Fruit fly (Drosophila melanogaster): ENCODE data around the gene kis.

The kis gene

DNA sequence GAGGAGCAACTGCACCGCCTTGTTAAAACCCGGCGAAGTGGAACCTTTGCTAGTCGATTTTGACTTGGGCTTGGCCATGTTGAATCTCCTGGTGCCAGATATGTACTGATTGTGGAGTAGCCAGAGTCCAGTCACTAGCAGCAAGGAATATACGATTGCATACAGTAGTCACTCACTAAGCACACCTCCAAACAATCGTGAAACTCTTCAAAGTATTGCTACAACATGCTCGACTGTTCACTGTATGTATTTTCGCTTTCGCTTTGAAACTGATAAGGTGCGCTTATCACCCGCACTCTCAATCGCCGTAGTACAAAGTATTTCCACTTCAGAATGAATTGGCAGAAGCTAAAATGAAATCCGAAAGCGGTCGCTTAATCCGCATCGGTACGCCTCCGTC is 35.8 kb upstream of the kis start:
- TF ChIP-seq tj (GFP tag; optimal IDR thresholded peaks at IDR 0.05): peak; percentile 47
- TF ChIP-seq pad (GFP tag; optimal IDR thresholded peaks at IDR 0.05): peak; percentile 64
- no peak for TF ChIP-seq cnc (optimal IDR thresholded peaks at IDR 0.05)
- TF ChIP-seq Crg-1 (GFP tag; optimal IDR thresholded peaks at IDR 0.05): peak; percentile 51
- TF ChIP-seq CG5204 (GFP tag; optimal IDR thresholded peaks at IDR 0.05): no peak
- peak; percentile 98 for TF ChIP-seq cic (GFP tag; optimal IDR thresholded peaks at IDR 0.05)
- TF ChIP-seq kay (GFP tag; ENCODE audit: borderline replicate concordance): no peak
- peak; percentile 90 for TF ChIP-seq CG12768 (GFP tag; optimal IDR thresholded peaks at IDR 0.05)
- peak; percentile 76 for TF ChIP-seq CG7045 (GFP tag; optimal IDR thresholded peaks at IDR 0.05)
- TF ChIP-seq CG11617 (GFP tag; optimal IDR thresholded peaks at IDR 0.05): peak; percentile 76
- TF ChIP-seq CG1620 (GFP tag; optimal IDR thresholded peaks at IDR 0.05): peak; percentile 52
- peak; percentile 60 for TF ChIP-seq CG14711 (tag; optimal IDR thresholded peaks at IDR 0.05)
- TF ChIP-seq CG7101 (tag; optimal IDR thresholded peaks at IDR 0.05): peak; percentile 85
- peak; percentile 83 for TF ChIP-seq Mnt (GFP tag; optimal IDR thresholded peaks at IDR 0.05)
- TF ChIP-seq ovo (GFP tag; optimal IDR thresholded peaks at IDR 0.05): peak; percentile 40
- no peak for TF ChIP-seq Hr96 (GFP tag; optimal IDR thresholded peaks at IDR 0.05)
- peak; percentile 88 for TF ChIP-seq CG33017 (tag; optimal IDR thresholded peaks at IDR 0.05)
- peak; percentile 65 for TF ChIP-seq Clk (GFP tag; optimal IDR thresholded peaks at IDR 0.05)
- no peak for TF ChIP-seq bab1 (GFP tag; optimal IDR thresholded peaks at IDR 0.05)

DNA sequence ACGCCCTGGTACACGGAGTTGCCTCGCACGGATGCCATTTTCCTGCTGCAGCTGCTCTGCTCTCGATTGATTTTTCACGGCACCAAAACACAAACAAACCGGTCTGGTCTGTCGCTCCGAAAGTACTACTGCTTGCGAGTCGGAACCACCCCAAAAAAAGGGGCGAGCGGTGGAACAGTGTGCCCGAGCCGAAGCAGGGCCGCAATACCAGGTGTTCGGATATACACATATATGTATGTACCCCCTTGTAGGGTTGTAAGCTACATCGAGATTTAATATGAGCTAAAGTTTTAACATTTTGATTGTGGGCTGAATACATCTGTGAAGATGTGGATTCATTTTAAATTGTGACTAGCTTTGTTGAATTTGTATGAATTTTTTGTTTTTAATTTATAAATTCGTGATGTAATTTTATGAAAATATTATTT is 35.0 kb upstream of the kis start:
- TF ChIP-seq CG7045 (GFP tag; optimal IDR thresholded peaks at IDR 0.05) (peak; percentile 23), ovo (GFP tag; optimal IDR thresholded peaks at IDR 0.05) (no peak), tj (GFP tag; optimal IDR thresholded peaks at IDR 0.05) (no peak), cic (GFP tag; optimal IDR thresholded peaks at IDR 0.05) (no peak), CG12768 (GFP tag; optimal IDR thresholded peaks at IDR 0.05) (peak; percentile 51), CG5204 (GFP tag; optimal IDR thresholded peaks at IDR 0.05) (no peak), cnc (optimal IDR thresholded peaks at IDR 0.05) (no peak), CG1620 (GFP tag; optimal IDR thresholded peaks at IDR 0.05) (no peak), pad (GFP tag; optimal IDR thresholded peaks at IDR 0.05) (peak; percentile 49), CG33017 (tag; optimal IDR thresholded peaks at IDR 0.05) (peak; percentile 62), CG14711 (tag; optimal IDR thresholded peaks at IDR 0.05) (peak; percentile 90), Clk (GFP tag; optimal IDR thresholded peaks at IDR 0.05) (no peak), CG7101 (tag; optimal IDR thresholded peaks at IDR 0.05) (peak; percentile 57), bab1 (GFP tag; optimal IDR thresholded peaks at IDR 0.05) (peak; percentile 39), Crg-1 (GFP tag; optimal IDR thresholded peaks at IDR 0.05) (no peak), toe (GFP tag; optimal IDR thresholded peaks at IDR 0.05) (no peak), CG11617 (GFP tag; optimal IDR thresholded peaks at IDR 0.05) (no peak), Mnt (GFP tag; optimal IDR thresholded peaks at IDR 0.05) (no peak), Hr96 (GFP tag; optimal IDR thresholded peaks at IDR 0.05) (no peak), kay (GFP tag; ENCODE audit: borderline replicate concordance) (no peak)

DNA sequence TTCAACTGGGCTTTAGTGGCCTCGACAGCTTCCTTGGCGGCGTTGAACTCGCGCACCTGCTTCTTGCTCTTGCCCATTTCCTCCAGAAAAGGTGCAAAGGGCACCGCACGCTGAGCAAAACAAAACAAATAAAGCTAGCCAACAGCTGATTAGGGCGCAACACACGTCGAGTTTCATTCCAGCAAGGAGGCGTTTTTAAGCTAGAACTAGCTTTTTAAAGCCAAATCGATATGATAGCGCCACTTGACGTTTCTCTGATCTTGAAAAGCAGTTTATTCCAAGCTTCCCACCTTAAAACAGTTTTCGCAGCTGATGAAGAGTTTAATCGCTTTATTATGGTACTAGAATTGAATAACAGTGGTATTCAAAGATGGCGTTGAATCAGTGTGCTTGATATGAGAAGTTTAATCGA is 32.5 kb upstream of the kis start, which contains the start of gene CG11601:
CG11601 (minus strand) TSS at position 199 of the 412 bp plus-strand sequence.
- TF ChIP-seq CG11617 (GFP tag; optimal IDR thresholded peaks at IDR 0.05) (peak; percentile 60), CG7045 (GFP tag; optimal IDR thresholded peaks at IDR 0.05) (no peak), cnc (optimal IDR thresholded peaks at IDR 0.05) (no peak), Mnt (GFP tag; optimal IDR thresholded peaks at IDR 0.05) (peak; percentile 27), bab1 (GFP tag; optimal IDR thresholded peaks at IDR 0.05) (peak; percentile 88), pad (GFP tag; optimal IDR thresholded peaks at IDR 0.05) (peak; percentile 19), CG7101 (tag; optimal IDR thresholded peaks at IDR 0.05) (peak; percentile 36), tj (GFP tag; optimal IDR thresholded peaks at IDR 0.05) (peak; percentile 36), CG1620 (GFP tag; optimal IDR thresholded peaks at IDR 0.05) (no peak), CG33017 (tag; optimal IDR thresholded peaks at IDR 0.05) (peak; percentile 9), cic (GFP tag; optimal IDR thresholded peaks at IDR 0.05) (peak; percentile 25), CG12768 (GFP tag; optimal IDR thresholded peaks at IDR 0.05) (peak; percentile 78), ovo (GFP tag; optimal IDR thresholded peaks at IDR 0.05) (peak; percentile 46), Hr96 (GFP tag; optimal IDR thresholded peaks at IDR 0.05) (no peak), Crg-1 (GFP tag; optimal IDR thresholded peaks at IDR 0.05) (peak; percentile 50), Clk (GFP tag; optimal IDR thresholded peaks at IDR 0.05) (no peak)

DNA sequence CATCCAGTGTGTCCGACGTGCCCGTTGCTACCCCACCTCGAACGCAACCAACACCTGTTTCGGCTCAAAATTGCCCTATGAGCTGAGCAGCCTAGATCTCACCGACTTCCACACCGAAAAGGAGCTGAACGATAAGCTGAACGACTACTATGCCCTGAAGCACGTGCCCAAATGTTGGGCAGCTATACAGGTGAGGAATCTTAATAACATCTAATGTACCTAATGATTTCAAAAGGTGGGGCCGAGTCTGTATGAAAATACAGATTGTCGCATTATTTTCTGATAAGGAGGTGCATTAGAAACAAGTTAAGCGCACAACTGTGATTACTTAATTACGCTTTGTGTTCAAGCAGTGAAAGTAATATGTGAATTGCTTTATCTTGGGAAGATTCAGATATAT is 27.5 kb upstream of the kis start, which contains the start of gene CG17078:
CG17078 (minus strand) TSS at position 101 of the 400 bp plus-strand sequence.
- no peak for TF ChIP-seq CG5204 (GFP tag; optimal IDR thresholded peaks at IDR 0.05)
- no peak for TF ChIP-seq pad (GFP tag; optimal IDR thresholded peaks at IDR 0.05)
- TF ChIP-seq tj (GFP tag; optimal IDR thresholded peaks at IDR 0.05): no peak
- TF ChIP-seq toe (GFP tag; optimal IDR thresholded peaks at IDR 0.05): no peak
- TF ChIP-seq bab1 (GFP tag; optimal IDR thresholded peaks at IDR 0.05): no peak
- no peak for TF ChIP-seq CG12768 (GFP tag; optimal IDR thresholded peaks at IDR 0.05)
- no peak for TF ChIP-seq CG11617 (GFP tag; optimal IDR thresholded peaks at IDR 0.05)
- TF ChIP-seq kay (GFP tag; ENCODE audit: borderline replicate concordance): no peak
- TF ChIP-seq Clk (GFP tag; optimal IDR thresholded peaks at IDR 0.05): no peak
- TF ChIP-seq cic (GFP tag; optimal IDR thresholded peaks at IDR 0.05): no peak
- no peak for TF ChIP-seq CG7045 (GFP tag; optimal IDR thresholded peaks at IDR 0.05)
- no peak for TF ChIP-seq CG1620 (GFP tag; optimal IDR thresholded peaks at IDR 0.05)
- no peak for TF ChIP-seq Crg-1 (GFP tag; optimal IDR thresholded peaks at IDR 0.05)

DNA sequence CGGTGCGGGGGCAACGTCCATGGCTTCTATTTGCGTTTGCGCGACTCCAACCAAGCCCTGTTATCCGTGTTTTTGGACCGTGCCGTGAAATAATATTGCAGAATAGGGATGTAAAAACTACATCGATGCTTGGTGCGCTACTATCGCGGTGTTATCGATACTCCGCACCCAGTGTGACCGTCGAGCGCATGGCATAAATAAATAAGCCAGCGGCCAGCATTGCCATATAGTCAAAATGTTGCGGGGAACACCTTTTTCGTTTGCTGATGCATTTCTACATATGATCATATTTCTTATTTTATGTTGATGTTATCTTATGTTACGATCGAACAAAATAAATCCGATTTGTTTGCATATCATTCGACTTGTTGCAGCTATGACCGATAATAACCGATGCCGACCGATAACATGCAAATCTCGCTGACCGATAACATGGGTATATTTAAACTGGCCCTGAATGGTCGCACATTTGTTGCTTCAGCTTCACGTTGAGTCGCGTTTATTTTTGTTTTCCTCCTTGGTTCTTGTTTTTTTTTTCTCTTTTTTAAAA is 26.6 kb upstream of the kis start, which contains the start of gene smo:
smo (plus strand) TSS at position 461 of the 550 bp plus-strand sequence.
- TF ChIP-seq CG12768 (GFP tag; optimal IDR thresholded peaks at IDR 0.05) (no peak), CG7045 (GFP tag; optimal IDR thresholded peaks at IDR 0.05) (no peak), bab1 (GFP tag; optimal IDR thresholded peaks at IDR 0.05) (peak; percentile 33), cic (GFP tag; optimal IDR thresholded peaks at IDR 0.05) (no peak), kay (GFP tag; ENCODE audit: borderline replicate concordance) (no peak), toe (GFP tag; optimal IDR thresholded peaks at IDR 0.05) (no peak), Clk (GFP tag; optimal IDR thresholded peaks at IDR 0.05) (no peak), CG5204 (GFP tag; optimal IDR thresholded peaks at IDR 0.05) (no peak), CG11617 (GFP tag; optimal IDR thresholded peaks at IDR 0.05) (no peak), CG7101 (tag; optimal IDR thresholded peaks at IDR 0.05) (no peak), CG33017 (tag; optimal IDR thresholded peaks at IDR 0.05) (no peak), pad (GFP tag; optimal IDR thresholded peaks at IDR 0.05) (no peak), ovo (GFP tag; optimal IDR thresholded peaks at IDR 0.05) (no peak), Hr96 (GFP tag; optimal IDR thresholded peaks at IDR 0.05) (no peak), CG14711 (tag; optimal IDR thresholded peaks at IDR 0.05) (peak; percentile 17), cnc (optimal IDR thresholded peaks at IDR 0.05) (no peak), tj (GFP tag; optimal IDR thresholded peaks at IDR 0.05) (peak; percentile 21), Crg-1 (GFP tag; optimal IDR thresholded peaks at IDR 0.05) (peak; percentile 1), Mnt (GFP tag; optimal IDR thresholded peaks at IDR 0.05) (peak; percentile 75), CG1620 (GFP tag; optimal IDR thresholded peaks at IDR 0.05) (peak; percentile 25)

All from whole organism, adult.